Worm (Caenorhabditis elegans) whole organism, mixed stage, embryonic: ENCODE data around the gene srsx-27.

Experiments used
- M03D4.4 ChIP-seq: sonication (generic microtip); optimal IDR thresholded peaks from 2 replicates; lab custom pipeline; 2017; ENCODE audit warnings: mild to moderate bottlenecking, missing genetic modification characterization, missing compliant biosample characterization
- bed-3 ChIP-seq: fragments of 200-800 bp; sonication (Bioruptor generic); optimal IDR thresholded peaks from 3 replicates; lab custom pipeline; 2018; ENCODE audit warnings: mild to moderate bottlenecking, missing genetic modification characterization, moderate library complexity, missing compliant biosample characterization
- blmp-1 ChIP-seq: fragments of 150-350 bp; optimal IDR thresholded peaks from 2 replicates; lab custom pipeline; 2014; ENCODE audit warnings: missing biosample characterization, missing genetic modification characterization
- ceh-39 ChIP-seq: fragments of 150-350 bp; optimal IDR thresholded peaks from 2 replicates; lab custom pipeline; 2014; ENCODE audit warnings: missing biosample characterization, missing genetic modification characterization
- ceh-43 ChIP-seq: fragments of 200-800 bp; sonication (Bioruptor generic); optimal IDR thresholded peaks from 2 replicates; lab custom pipeline; 2018; ENCODE audit warnings: mild to moderate bottlenecking, missing genetic modification characterization, moderate library complexity, missing compliant biosample characterization
- ceh-83 ChIP-seq: fragments of 200-800 bp; sonication (Bioruptor generic); optimal IDR thresholded peaks from 2 replicates; lab custom pipeline; 2018; ENCODE audit warnings: mild to moderate bottlenecking, missing genetic modification characterization, missing compliant biosample characterization
- ces-1 ChIP-seq: fragments of 150-350 bp; optimal IDR thresholded peaks from 2 replicates; lab custom pipeline; 2014; ENCODE audit warnings: missing biosample characterization, missing genetic modification reagents, missing genetic modification characterization
- cnd-1 ChIP-seq: fragments of 200-800 bp; sonication (Bioruptor generic); optimal IDR thresholded peaks from 2 replicates; lab custom pipeline; 2018; ENCODE audit warnings: mild to moderate bottlenecking, missing genetic modification characterization, missing compliant biosample characterization
- drap-1 ChIP-seq: fragments of 200-800 bp; sonication (Bioruptor generic); optimal IDR thresholded peaks from 3 replicates; lab custom pipeline; 2018; ENCODE audit warnings: mild to moderate bottlenecking, missing genetic modification characterization, missing compliant biosample characterization
- elt-1 ChIP-seq: sonication (generic microtip); optimal IDR thresholded peaks from 2 replicates; lab custom pipeline; 2017; ENCODE audit warnings: missing genetic modification characterization, mild to moderate bottlenecking, missing compliant biosample characterization, antibody characterized with exemption, moderate library complexity, borderline replicate concordance; ENCODE audit not compliant: insufficient read depth
- elt-3 ChIP-seq: fragments of 150-350 bp; optimal IDR thresholded peaks from 2 replicates; lab custom pipeline; 2014; ENCODE audit warnings: missing biosample characterization, missing genetic modification characterization
- flh-1 ChIP-seq: fragments of 200-800 bp; sonication (Bioruptor generic); optimal IDR thresholded peaks from 2 replicates; lab custom pipeline; 2018; ENCODE audit warnings: mild to moderate bottlenecking, missing genetic modification characterization, moderate library complexity, missing compliant biosample characterization
- ham-2 ChIP-seq: fragments of 200-800 bp; sonication (Bioruptor generic); optimal IDR thresholded peaks from 2 replicates; lab custom pipeline; 2018; ENCODE audit warnings: mild to moderate bottlenecking, missing genetic modification characterization, missing compliant biosample characterization
- hlh-1 ChIP-seq: fragments of 150-350 bp; optimal IDR thresholded peaks from 2 replicates; lab custom pipeline; 2014; ENCODE audit warnings: missing biosample characterization, missing genetic modification reagents, missing genetic modification characterization
- lin-32 ChIP-seq: fragments of 200-800 bp; sonication (Bioruptor generic); optimal IDR thresholded peaks from 2 replicates; lab custom pipeline; 2018; ENCODE audit warnings: mild to moderate bottlenecking, missing genetic modification characterization, missing compliant biosample characterization
- lsy-2 ChIP-seq: fragments of 150-350 bp; optimal IDR thresholded peaks from 2 replicates; lab custom pipeline; 2014; ENCODE audit warnings: missing biosample characterization, missing genetic modification characterization
- mab-5 ChIP-seq: fragments of 150-350 bp; optimal IDR thresholded peaks from 2 replicates; lab custom pipeline; 2014; ENCODE audit warnings: missing biosample characterization, missing genetic modification characterization
- mep-1 ChIP-seq: fragments of 150-350 bp; optimal IDR thresholded peaks from 2 replicates; lab custom pipeline; 2017; ENCODE audit warnings: missing biosample characterization, missing genetic modification reagents, missing genetic modification characterization, inconsistent platforms
- mls-2 ChIP-seq: sonication (generic microtip); optimal IDR thresholded peaks from 2 replicates; lab custom pipeline; 2016; ENCODE audit warnings: mild to moderate bottlenecking, missing genetic modification characterization, moderate library complexity, missing compliant biosample characterization
- nhr-12 ChIP-seq: fragments of 150-350 bp; optimal IDR thresholded peaks from 2 replicates; lab custom pipeline; 2014; ENCODE audit warnings: missing biosample characterization, missing genetic modification characterization
- nhr-2 ChIP-seq: fragments of 150-350 bp; optimal IDR thresholded peaks from 2 replicates; lab custom pipeline; 2014; ENCODE audit warnings: missing biosample characterization, missing genetic modification characterization
- nhr-28 ChIP-seq: fragments of 150-350 bp; optimal IDR thresholded peaks from 2 replicates; lab custom pipeline; 2014; ENCODE audit warnings: missing biosample characterization, missing genetic modification characterization
- nhr-76 ChIP-seq: sonication (generic microtip); optimal IDR thresholded peaks from 2 replicates; lab custom pipeline; 2017; ENCODE audit warnings: missing biosample characterization, missing genetic modification characterization
- pha-4 ChIP-seq: fragments of 150-350 bp; optimal IDR thresholded peaks from 2 replicates; lab custom pipeline; 2018; ENCODE audit warnings: missing biosample characterization, missing genetic modification reagents, missing genetic modification characterization
- sem-2 ChIP-seq: fragments of 200-800 bp; sonication (Bioruptor generic); optimal IDR thresholded peaks from 2 replicates; lab custom pipeline; 2018; ENCODE audit warnings: mild to moderate bottlenecking, missing genetic modification characterization, missing compliant biosample characterization
- snpc-4 ChIP-seq: fragments of 150-350 bp; optimal IDR thresholded peaks from 2 replicates; lab custom pipeline; 2014; ENCODE audit warnings: missing biosample characterization, missing genetic modification characterization
- sptf-1 ChIP-seq: sonication (generic microtip); optimal IDR thresholded peaks from 2 replicates; lab custom pipeline; 2017; ENCODE audit warnings: mild to moderate bottlenecking, missing genetic modification characterization, moderate library complexity, missing compliant biosample characterization
- tbx-8 ChIP-seq: fragments of 200-800 bp; sonication (Bioruptor generic); optimal IDR thresholded peaks from 2 replicates; lab custom pipeline; 2018; ENCODE audit warnings: mild to moderate bottlenecking, missing genetic modification characterization, moderate library complexity, missing compliant biosample characterization
- unc-120 ChIP-seq: sonication (generic microtip); optimal IDR thresholded peaks from 2 replicates; lab custom pipeline; 2017; ENCODE audit warnings: missing genetic modification characterization, missing compliant biosample characterization; ENCODE audit not compliant: poor library complexity, severe bottlenecking
- unc-39 ChIP-seq: fragments of 150-350 bp; optimal IDR thresholded peaks from 2 replicates; lab custom pipeline; 2014; ENCODE audit warnings: missing biosample characterization, missing genetic modification characterization
- ztf-11 ChIP-seq: fragments of 150-350 bp; optimal IDR thresholded peaks from 2 replicates; lab custom pipeline; 2014; ENCODE audit warnings: missing biosample characterization, missing genetic modification characterization

Gene srsx-27

ce11 chrV:10152278-10152677 is 2.5 kb downstream of the srsx-27 start, which contains the start of gene srsx-28:
TSS of gene srsx-28 (plus strand) at chrV:10152578.
- TF ChIP-seq ceh-39 = no peak
- no peak for TF ChIP-seq nhr-2 (tag; lab: Kevin White, UChicago)
- no peak for TF ChIP-seq flh-1
- no peak for TF ChIP-seq drap-1 (GFP tag; lab: Kevin White, UChicago)
- no peak for TF ChIP-seq cnd-1 (tag; lab: Kevin White, UChicago)
- TF ChIP-seq lsy-2 (tag; lab: Kevin White, UChicago) = no peak
- TF ChIP-seq ceh-83 (GFP tag; lab: Kevin White, UChicago) = no peak
- TF ChIP-seq bed-3 = no peak
- TF ChIP-seq mab-5 (tag; lab: Kevin White, UChicago) = no peak
- TF ChIP-seq sem-2 (GFP tag; lab: Kevin White, UChicago) = no peak
- no peak for TF ChIP-seq lin-32 (GFP tag; lab: Kevin White, UChicago)
- TF ChIP-seq unc-120 (tag; lab: Kevin White, UChicago) = no peak
- no peak for TF ChIP-seq blmp-1 (tag; lab: Kevin White, UChicago)
- TF ChIP-seq ceh-43 (GFP tag; lab: Kevin White, UChicago) = no peak
- TF ChIP-seq ham-2 (GFP tag; lab: Kevin White, UChicago) = no peak
- TF ChIP-seq, all 35 proteins: peak for 0

- TF ChIP-seq flh-1 (no peak), sptf-1 (tag; lab: Kevin White, UChicago) (no peak), lin-32 (GFP tag; lab: Kevin White, UChicago) (no peak), nhr-2 (tag; lab: Kevin White, UChicago) (no peak), cnd-1 (tag; lab: Kevin White, UChicago) (no peak), nhr-76 (tag; lab: Kevin White, UChicago) (no peak), ceh-39 (no peak), nhr-12 (no peak), elt-3 (no peak), ztf-11 (tag; lab: Kevin White, UChicago) (no peak), hlh-1 (tag; lab: Kevin White, UChicago) (no peak), nhr-28 (tag; lab: Kevin White, UChicago) (no peak), unc-120 (tag; lab: Kevin White, UChicago) (no peak), pha-4 (tag; lab: Kevin White, UChicago) (no peak), bed-3 (no peak), ces-1 (GFP tag; lab: Kevin White, UChicago) (no peak), snpc-4 (tag; lab: Kevin White, UChicago) (no peak), elt-1 (tag; lab: Kevin White, UChicago) (no peak), M03D4.4 (tag; lab: Kevin White, UChicago) (no peak), drap-1 (GFP tag; lab: Kevin White, UChicago) (no peak)
- TF ChIP-seq, all 35 proteins: peak for 0
These were observed 3.2 kb downstream of the srsx-27 start for ce11 chrV:10153076-10153475.

- TF ChIP-seq mls-2 (tag; lab: Kevin White, UChicago) (no peak), mep-1 (tag; lab: Kevin White, UChicago) (no peak), bed-3 (no peak), flh-1 (no peak), ceh-39 (no peak), tbx-8 (GFP tag; lab: Kevin White, UChicago) (no peak), ham-2 (GFP tag; lab: Kevin White, UChicago) (no peak), M03D4.4 (tag; lab: Kevin White, UChicago) (no peak), ceh-43 (GFP tag; lab: Kevin White, UChicago) (no peak), drap-1 (GFP tag; lab: Kevin White, UChicago) (no peak), ceh-83 (GFP tag; lab: Kevin White, UChicago) (no peak), snpc-4 (tag; lab: Kevin White, UChicago) (no peak), nhr-76 (tag; lab: Kevin White, UChicago) (no peak)
These were observed 4.9 kb downstream of the srsx-27 start, which contains the start of gene srsx-29 for ce11 chrV:10154698-10155097. TSS of gene srsx-29 (plus strand) at chrV:10154998.

- TF ChIP-seq snpc-4 (tag; lab: Kevin White, UChicago) = no peak
- no peak for TF ChIP-seq nhr-76 (tag; lab: Kevin White, UChicago)
- TF ChIP-seq mab-5 (tag; lab: Kevin White, UChicago) = no peak
- no peak for TF ChIP-seq drap-1 (GFP tag; lab: Kevin White, UChicago)
- TF ChIP-seq ces-1 (GFP tag; lab: Kevin White, UChicago) = no peak
- TF ChIP-seq ceh-39 = no peak
- no peak for TF ChIP-seq ceh-83 (GFP tag; lab: Kevin White, UChicago)
- TF ChIP-seq cnd-1 (tag; lab: Kevin White, UChicago) = no peak
- no peak for TF ChIP-seq bed-3
- TF ChIP-seq tbx-8 (GFP tag; lab: Kevin White, UChicago) = no peak
- no peak for TF ChIP-seq elt-1 (tag; lab: Kevin White, UChicago)
- no peak for TF ChIP-seq lsy-2 (tag; lab: Kevin White, UChicago)
- no peak for TF ChIP-seq ztf-11 (tag; lab: Kevin White, UChicago)
- no peak for TF ChIP-seq unc-39 (tag; lab: Kevin White, UChicago)
- TF ChIP-seq M03D4.4 (tag; lab: Kevin White, UChicago) = no peak
- no peak for TF ChIP-seq sem-2 (GFP tag; lab: Kevin White, UChicago)
- TF ChIP-seq mep-1 (tag; lab: Kevin White, UChicago) = no peak
- no peak for TF ChIP-seq unc-120 (tag; lab: Kevin White, UChicago)
These were observed 8.7 kb downstream of the srsx-27 start, which contains the start of gene srsx-30 for ce11 chrV:10158528-10158927. TSS of gene srsx-30 (plus strand) at chrV:10158828.
